Worm (Caenorhabditis elegans): Measurements from ENCODE around the gene twk-10.

twk-10 gene

ce11 chrV:6504131-6504827, 47.9 kb upstream of the twk-10 start, which contains the start of gene moc-2:
Gene moc-2 (minus strand): TSS chrV:6504181.
- TF ChIP-seq mep-1 (tag; optimal IDR thresholded peaks at IDR 0.05), result no peak
- TF ChIP-seq Y116A8C.19 (tag; optimal IDR thresholded peaks at IDR 0.05; ENCODE audit: borderline replicate concordance), result no peak
- TF ChIP-seq C04F5.9 (tag; optimal IDR thresholded peaks at IDR 0.05), result no peak
- TF ChIP-seq nhr-76 (tag; optimal IDR thresholded peaks at IDR 0.05), result no peak
- TF ChIP-seq ceh-82 (tag; optimal IDR thresholded peaks at IDR 0.05), result no peak
- no peak for TF ChIP-seq nhr-71 (tag; optimal IDR thresholded peaks at IDR 0.05)
- peak in 1 of 2 experiments; percentile 17 for TF ChIP-seq lsy-2 (tag; optimal IDR thresholded peaks at IDR 0.05)
- TF ChIP-seq elt-3 (tag; optimal IDR thresholded peaks at IDR 0.05), result peak in 2 of 6 experiments; percentile 11 to 55
- TF ChIP-seq aly-2 (tag; optimal IDR thresholded peaks at IDR 0.05), result no peak
- no peak for TF ChIP-seq vab-15 (tag; optimal IDR thresholded peaks at IDR 0.05)
- no peak for TF ChIP-seq snpc-4 (tag; optimal IDR thresholded peaks at IDR 0.05)
- TF ChIP-seq zag-1 (tag; optimal IDR thresholded peaks at IDR 0.05), result no peak
- TF ChIP-seq fkh-4 (tag; optimal IDR thresholded peaks at IDR 0.05; ENCODE audit: borderline replicate concordance), result no peak
- no peak for TF ChIP-seq efl-3 (GFP tag; optimal IDR thresholded peaks at IDR 0.05)
- no peak for TF ChIP-seq zip-4 (GFP tag; optimal IDR thresholded peaks at IDR 0.05)
- no peak for TF ChIP-seq aha-1 (tag; optimal IDR thresholded peaks at IDR 0.05)
- TF ChIP-seq nhr-19 (GFP tag; conservative IDR thresholded peaks at IDR 0.05), result no peak; the same call in 1 of the 2 replicates
- TF ChIP-seq lin-13 (GFP tag; optimal IDR thresholded peaks at IDR 0.05), result no peak
- peak; percentile 83 for TF ChIP-seq blmp-1 (tag; optimal IDR thresholded peaks at IDR 0.05)
- no peak for TF ChIP-seq sptf-1 (tag; optimal IDR thresholded peaks at IDR 0.05)
- peak; percentile 56 for TF ChIP-seq nhr-85 (tag)
- no peak for TF ChIP-seq grh-1 (GFP tag; IDR thresholded peaks at IDR 0.05)
- no peak for TF ChIP-seq nhr-20 (tag; optimal IDR thresholded peaks at IDR 0.05)
- no peak for TF ChIP-seq nhr-12 (tag; optimal IDR thresholded peaks at IDR 0.05)
- TF ChIP-seq snu-23 (GFP tag; optimal IDR thresholded peaks at IDR 0.05), result no peak
- TF ChIP-seq lin-39 (tag; optimal IDR thresholded peaks at IDR 0.05), result no peak
- TF ChIP-seq nhr-11 (tag; optimal IDR thresholded peaks at IDR 0.05), result no peak
- no peak for TF ChIP-seq alr-1 (tag; optimal IDR thresholded peaks at IDR 0.05; ENCODE audit: borderline replicate concordance)
- TF ChIP-seq fkh-10 (GFP tag; optimal IDR thresholded peaks at IDR 0.05), result no peak
- no peak for TF ChIP-seq unc-98 (GFP tag; IDR thresholded peaks at IDR 0.05)

- TF ChIP-seq sup-37 (GFP tag; optimal IDR thresholded peaks at IDR 0.05) (no peak), nhr-90 (tag; optimal IDR thresholded peaks at IDR 0.05; ENCODE audit: poor library complexity) (peak; percentile 82), rnt-1 (tag; optimal IDR thresholded peaks at IDR 0.05) (no peak), lin-35 (GFP tag; optimal IDR thresholded peaks at IDR 0.05) (peak in 1 of 2 experiments; percentile 63), nhr-19 (GFP tag; conservative IDR thresholded peaks at IDR 0.05) (peak; percentile 69), sox-4 (tag; optimal IDR thresholded peaks at IDR 0.05) (no peak), nhr-77 (tag; optimal IDR thresholded peaks at IDR 0.05) (no peak), nhr-47 (tag; optimal IDR thresholded peaks at IDR 0.05) (peak; percentile 45), grh-1 (GFP tag; IDR thresholded peaks at IDR 0.05) (peak; percentile 64), ama-1 (optimal IDR thresholded peaks at IDR 0.05) (no peak), C34B4.2 (tag; optimal IDR thresholded peaks at IDR 0.05) (no peak), nhr-20 (tag; optimal IDR thresholded peaks at IDR 0.05) (peak; percentile 93), nhr-28 (tag; optimal IDR thresholded peaks at IDR 0.05) (no peak), hpl-2 (GFP tag; optimal IDR thresholded peaks at IDR 0.05) (no peak), egl-27 (tag; optimal IDR thresholded peaks at IDR 0.05) (no peak), elt-2 (tag; optimal IDR thresholded peaks at IDR 0.05) (no peak), aha-1 (tag; optimal IDR thresholded peaks at IDR 0.05) (no peak), lin-13 (GFP tag; optimal IDR thresholded peaks at IDR 0.05) (peak; percentile 37), swsn-7 (tag; optimal IDR thresholded peaks at IDR 0.05) (no peak), egl-13 (tag; optimal IDR thresholded peaks at IDR 0.05) (no peak), efl-1 (optimal IDR thresholded peaks at IDR 0.05) (peak in 1 of 2 experiments; percentile 9), efl-1 (GFP tag; optimal IDR thresholded peaks at IDR 0.05 in 1 of 2) (peak in 1 of 2 experiments; percentile 92), nhr-12 (tag; optimal IDR thresholded peaks at IDR 0.05) (no peak), sptf-1 (tag; optimal IDR thresholded peaks at IDR 0.05) (no peak), nhr-85 (tag) (peak; percentile 99), zag-1 (tag; optimal IDR thresholded peaks at IDR 0.05) (no peak), ets-5 (GFP tag; IDR thresholded peaks at IDR 0.05) (no peak), ceh-82 (tag; optimal IDR thresholded peaks at IDR 0.05) (peak in 1 of 3 experiments; percentile 10), tlp-1 (tag; optimal IDR thresholded peaks at IDR 0.05) (no peak), ztf-11 (tag; optimal IDR thresholded peaks at IDR 0.05) (no peak), tbx-2 (tag; optimal IDR thresholded peaks at IDR 0.05) (peak; percentile 72)
Observed at ce11 chrV:6505339-6505811, 46.8 kb upstream of the twk-10 start, which contains the start of gene W01A11.7. Gene W01A11.7 (minus strand): TSS chrV:6505389.

All from whole organism, L1 larva.